Fruit fly (Drosophila melanogaster) whole organism, embryonic: ENCODE measurements around the gene CG1738.

ENCODE experiments used
- Abd-B ChIP-seq: fragments of 200-800 bp; sonication (Bioruptor generic); optimal IDR thresholded peaks from 2 replicates; lab custom pipeline; 2018; ENCODE audit warnings: missing biosample characterization, mild to moderate bottlenecking, missing genetic modification characterization, moderate library complexity
- Bgb ChIP-seq: fragments of 200-800 bp; sonication (Bioruptor generic); IDR thresholded peaks from 2 replicates; pipeline ENCODE4 v1.3.6; 2022; ENCODE audit warnings: missing biosample characterization, missing genetic modification characterization; ENCODE audit not compliant: partially characterized antibody
- CG10209 ChIP-seq: fragments of 200-800 bp; sonication (Bioruptor generic); optimal IDR thresholded peaks from 3 replicates; lab custom pipeline; 2017; ENCODE audit warnings: missing biosample characterization, mild to moderate bottlenecking, missing genetic modification characterization, missing genetic modification reagents
- CG10462 ChIP-seq: fragments of 200-800 bp; sonication (Bioruptor generic); optimal IDR thresholded peaks from 2 replicates; lab custom pipeline; 2016; ENCODE audit warnings: missing biosample characterization, missing genetic modification characterization
- CG10959 ChIP-seq: fragments of 200-800 bp; sonication (Bioruptor generic); IDR thresholded peaks from 2 replicates; pipeline ENCODE4 v1.3.6; 2022; ENCODE audit warnings: missing biosample characterization, missing genetic modification characterization
- CG11247 ChIP-seq: fragments of 200-800 bp; sonication (Bioruptor generic); IDR thresholded peaks from 2 replicates; pipeline ENCODE4 v1.3.6; 2022; ENCODE audit warnings: missing biosample characterization, missing genetic modification characterization
- CG11504 ChIP-seq: fragments of 200-800 bp; sonication (Bioruptor generic); optimal IDR thresholded peaks from 3 replicates; lab custom pipeline; 2019; ENCODE audit warnings: missing biosample characterization, mild to moderate bottlenecking, missing genetic modification characterization, moderate library complexity
- CG17328 ChIP-seq: fragments of 200-800 bp; sonication (Bioruptor generic); IDR thresholded peaks from 2 replicates; pipeline ENCODE4 v1.3.6; 2022; ENCODE audit warnings: missing biosample characterization, missing genetic modification characterization
- CG17802 ChIP-seq: fragments of 200-800 bp; sonication (Bioruptor generic); optimal IDR thresholded peaks from 2 replicates; lab custom pipeline; 2018; ENCODE audit warnings: missing biosample characterization, mild to moderate bottlenecking, missing genetic modification characterization, moderate library complexity
- CG18262 ChIP-seq: fragments of 200-800 bp; optimal IDR thresholded peaks from 3 replicates; lab custom pipeline; 2019; ENCODE audit warnings: missing biosample characterization, mild to moderate bottlenecking, missing genetic modification characterization, moderate library complexity
- CG1832 ChIP-seq: fragments of 200-800 bp; sonication (Bioruptor generic); optimal IDR thresholded peaks from 2 replicates; lab custom pipeline; 2017; ENCODE audit warnings: missing biosample characterization, mild to moderate bottlenecking, missing genetic modification characterization, inconsistent platforms
- CG2889 ChIP-seq: fragments of 200-800 bp; sonication (Bioruptor generic); IDR thresholded peaks from 3 replicates; pipeline ENCODE4 v1.3.6; 2022; ENCODE audit warnings: missing biosample characterization, missing genetic modification characterization
- CG31224 ChIP-seq: fragments of 200-800 bp; sonication (Bioruptor generic); IDR thresholded peaks from 2 replicates; pipeline ENCODE4 v1.3.6; 2022; ENCODE audit warnings: missing biosample characterization, missing genetic modification characterization
- CG3281 ChIP-seq: fragments of 200-800 bp; sonication (Bioruptor generic); optimal IDR thresholded peaks from 3 replicates; lab custom pipeline; 2017; ENCODE audit warnings: missing biosample characterization, mild to moderate bottlenecking, missing genetic modification characterization
- CG33213 ChIP-seq: fragments of 200-800 bp; sonication (Bioruptor generic); optimal IDR thresholded peaks from 3 replicates; lab custom pipeline; 2016; ENCODE audit warnings: missing biosample characterization, missing genetic modification characterization
- CG3407 ChIP-seq: fragments of 200-800 bp; sonication (Bioruptor generic); optimal IDR thresholded peaks from 2 replicates; lab custom pipeline; 2018; ENCODE audit warnings: missing biosample characterization, mild to moderate bottlenecking, missing genetic modification characterization
- CG34376 ChIP-seq: fragments of 200-800 bp; sonication (Bioruptor generic); optimal IDR thresholded peaks from 2 replicates; lab custom pipeline; 2018; ENCODE audit warnings: missing biosample characterization, mild to moderate bottlenecking, missing genetic modification characterization
- CG34422 ChIP-seq: fragments of 200-800 bp; sonication (Bioruptor generic); IDR thresholded peaks from 3 replicates; pipeline ENCODE4 v1.3.6; 2022; ENCODE audit warnings: missing biosample characterization, missing genetic modification characterization
- CG3726 ChIP-seq: fragments of 200-800 bp; sonication (Bioruptor generic); IDR thresholded peaks from 3 replicates; pipeline ENCODE4, ENCODE4 v1.3.6; 2022; ENCODE audit warnings: missing biosample characterization, missing genetic modification characterization
- CG6254 ChIP-seq: fragments of 200-800 bp; sonication (Bioruptor generic); optimal IDR thresholded peaks from 3 replicates; lab custom pipeline; 2017; ENCODE audit warnings: mild to moderate bottlenecking, missing biosample characterization, missing genetic modification reagents, missing genetic modification characterization
- CG7928 ChIP-seq: fragments of 200-800 bp; sonication (Bioruptor generic); optimal IDR thresholded peaks from 2 replicates; lab custom pipeline; 2017; ENCODE audit warnings: missing biosample characterization, mild to moderate bottlenecking, missing genetic modification characterization
- CG7963 ChIP-seq: fragments of 200-800 bp; sonication (Bioruptor generic); IDR thresholded peaks from 3 replicates; pipeline ENCODE4 v1.3.6; 2022; ENCODE audit warnings: missing biosample characterization, missing genetic modification characterization; ENCODE audit not compliant: partially characterized antibody
- CG8388 ChIP-seq: fragments of 200-800 bp; sonication (Bioruptor generic); optimal IDR thresholded peaks from 2 replicates; lab custom pipeline; 2019; ENCODE audit warnings: missing biosample characterization, mild to moderate bottlenecking, missing genetic modification characterization, moderate library complexity
- CG8944 ChIP-seq: fragments of 200-800 bp; sonication (Bioruptor generic); optimal IDR thresholded peaks from 3 replicates; lab custom pipeline; 2016; ENCODE audit warnings: missing biosample characterization, missing genetic modification characterization
- CHES-1-like ChIP-seq: fragments of 200-800 bp; sonication (Bioruptor generic); optimal IDR thresholded peaks from 2 replicates; lab custom pipeline; 2016; ENCODE audit warnings: missing biosample characterization, missing genetic modification characterization
- CoRest ChIP-seq: fragments of 200-800 bp; sonication (Bioruptor generic); optimal IDR thresholded peaks from 3 replicates; lab custom pipeline; 2018; ENCODE audit warnings: missing biosample characterization, mild to moderate bottlenecking, missing genetic modification characterization, moderate library complexity
- Doc2 ChIP-seq: fragments of 200-800 bp; sonication (Bioruptor generic); IDR thresholded peaks from 2 replicates; pipeline ENCODE4 v1.3.6; 2022; ENCODE audit warnings: missing biosample characterization, missing genetic modification characterization
- Doc3 ChIP-seq: fragments of 200-800 bp; sonication (Bioruptor generic); IDR thresholded peaks from 3 replicates; pipeline ENCODE4 v1.3.6; 2022; ENCODE audit warnings: missing biosample characterization, missing genetic modification characterization; ENCODE audit not compliant: partially characterized antibody
- Dp ChIP-seq: fragments of 200-800 bp; sonication (Bioruptor generic); optimal IDR thresholded peaks from 2 replicates; lab custom pipeline; 2018; ENCODE audit warnings: missing biosample characterization, mild to moderate bottlenecking, missing genetic modification characterization, moderate library complexity
- Dref ChIP-seq: fragments of 200-800 bp; sonication (Bioruptor generic); IDR thresholded peaks from 2 replicates; pipeline ENCODE4 v1.3.6; 2022; ENCODE audit warnings: missing biosample characterization, missing genetic modification characterization
- HLH4C ChIP-seq: fragments of 200-800 bp; sonication (Bioruptor generic); IDR thresholded peaks from 3 replicates; pipeline ENCODE4 v1.3.6; 2022; ENCODE audit warnings: missing biosample characterization, missing genetic modification characterization; ENCODE audit not compliant: partially characterized antibody
- Hr51 ChIP-seq, 2 experiments: fragments of 200-800 bp; sonication (Bioruptor generic); optimal IDR thresholded peaks; 2 replicates in 1 of 2; 3 replicates in 1 of 2; lab custom pipeline; 2016 to 2018; ENCODE audit warnings: missing biosample characterization in 2 of 2, missing genetic modification characterization in 2 of 2, mild to moderate bottlenecking in 1 of 2, moderate library complexity in 1 of 2
- Kr ChIP-seq: fragments of 200-800 bp; sonication (Bioruptor generic); optimal IDR thresholded peaks from 2 replicates; lab custom pipeline; 2017; ENCODE audit warnings: missing biosample characterization, mild to moderate bottlenecking, missing genetic modification characterization
- Mad ChIP-seq: fragments of 200-800 bp; sonication (Bioruptor generic); optimal IDR thresholded peaks from 2 replicates; lab custom pipeline; 2016; ENCODE audit warnings: missing biosample characterization, missing genetic modification characterization
- NC2α ChIP-seq: fragments of 200-800 bp; sonication (Bioruptor generic); optimal IDR thresholded peaks from 2 replicates; lab custom pipeline; 2016; ENCODE audit warnings: missing biosample characterization, missing genetic modification characterization
- NfI ChIP-seq: fragments of 200-800 bp; sonication (Bioruptor generic); optimal IDR thresholded peaks from 3 replicates; lab custom pipeline; 2018; ENCODE audit warnings: missing biosample characterization, mild to moderate bottlenecking, missing genetic modification characterization, moderate library complexity
- Scr ChIP-seq: fragments of 200-800 bp; sonication (Bioruptor generic); IDR thresholded peaks from 2 replicates; pipeline ENCODE4 v1.3.6; 2022; ENCODE audit warnings: missing biosample characterization, missing genetic modification characterization; ENCODE audit not compliant: partially characterized antibody
- Taf1 ChIP-seq: fragments of 200-800 bp; sonication (Bioruptor generic); IDR thresholded peaks from 2 replicates; pipeline ENCODE4 v1.3.6; 2022; ENCODE audit warnings: missing biosample characterization, missing genetic modification characterization
- al ChIP-seq: fragments of 200-800 bp; sonication (Bioruptor generic); IDR thresholded peaks from 2 replicates; pipeline ENCODE4 v1.3.6; 2022; ENCODE audit warnings: missing biosample characterization, missing genetic modification characterization
- amos ChIP-seq: fragments of 200-800 bp; sonication (Bioruptor generic); IDR thresholded peaks from 2 replicates; pipeline ENCODE4 v1.3.6; 2022; ENCODE audit warnings: missing biosample characterization, missing genetic modification characterization; ENCODE audit not compliant: partially characterized antibody
- bsh ChIP-seq, 2 experiments: fragments of 200-800 bp; sonication (Bioruptor generic); optimal IDR thresholded peaks; 2 replicates each; lab custom pipeline; 2017 to 2018; ENCODE audit warnings: mild to moderate bottlenecking in 2 of 2, missing biosample characterization in 2 of 2, missing genetic modification characterization in 2 of 2, moderate library complexity in 1 of 2
- en ChIP-seq: fragments of 200-800 bp; sonication (Bioruptor generic); optimal IDR thresholded peaks from 2 replicates; lab custom pipeline; 2016; ENCODE audit warnings: missing biosample characterization, missing genetic modification characterization
- exex ChIP-seq: fragments of 200-800 bp; sonication (Bioruptor generic); optimal IDR thresholded peaks from 4 replicates; lab custom pipeline; 2018; ENCODE audit warnings: missing biosample characterization, mild to moderate bottlenecking, missing genetic modification characterization, moderate library complexity
- gt ChIP-seq: fragments of 200-800 bp; sonication (Bioruptor generic); IDR thresholded peaks from 2 replicates; pipeline ENCODE4 v1.3.6; 2022; ENCODE audit warnings: missing biosample characterization, missing genetic modification characterization
- hbn ChIP-seq: fragments of 200-800 bp; sonication (Bioruptor generic); IDR thresholded peaks from 2 replicates; pipeline ENCODE4 v1.3.6; 2022; ENCODE audit warnings: missing biosample characterization, missing genetic modification characterization; ENCODE audit not compliant: partially characterized antibody
- lilli ChIP-seq: fragments of 200-800 bp; sonication (Bioruptor generic); optimal IDR thresholded peaks from 3 replicates; lab custom pipeline; 2016; ENCODE audit warnings: missing biosample characterization, missing genetic modification characterization
- nmo ChIP-seq: fragments of 200-800 bp; sonication (Bioruptor generic); optimal IDR thresholded peaks from 2 replicates; lab custom pipeline; 2018; ENCODE audit warnings: missing biosample characterization, mild to moderate bottlenecking, missing genetic modification characterization, moderate library complexity
- pho ChIP-seq: fragments of 200-800 bp; sonication (Bioruptor generic); optimal IDR thresholded peaks from 2 replicates; lab custom pipeline; 2016; ENCODE audit warnings: missing biosample characterization, missing genetic modification characterization
- schlank ChIP-seq: fragments of 200-800 bp; sonication (Bioruptor generic); optimal IDR thresholded peaks from 2 replicates; lab custom pipeline; 2018; ENCODE audit warnings: missing biosample characterization, mild to moderate bottlenecking, missing genetic modification characterization
- sens ChIP-seq: fragments of 200-800 bp; sonication (Bioruptor generic); peaks from one replicate; lab custom pipeline; 2016; ENCODE audit warnings: missing biosample characterization, missing genetic modification characterization
- vfl ChIP-seq: fragments of 200-800 bp; sonication (Bioruptor generic); optimal IDR thresholded peaks from 2 replicates; lab custom pipeline; 2016; ENCODE audit warnings: missing biosample characterization, missing genetic modification characterization

The CG1738 gene

dm6 chrX:11369374-11369773 is 20.5 kb downstream of the CG1738 start, which contains the start of gene dlg1 (continued):
- 0 out of 3 replicates have a peak, but pooled peaks have one; percentile 6 for TF ChIP-seq CG7963 (GFP tag; lab: Robert Waterston, UW)
- no peak for TF ChIP-seq CG7928 (GFP tag; lab: Kevin White, UChicago)
- TF ChIP-seq CG17328 = no peak
- TF ChIP-seq CG8388 = no peak
- no peak for TF ChIP-seq schlank (tag; lab: Kevin White, UChicago)
- TF ChIP-seq CG10959 (GFP tag; lab: Robert Waterston, UW) = no peak
- peak; percentile 49; the same call in 2 of the 3 replicates for TF ChIP-seq Doc3 (GFP tag; lab: Robert Waterston, UW)
- peak; percentile 55 for TF ChIP-seq sens (GFP tag; lab: Kevin White, UChicago)
- TF ChIP-seq Abd-B (GFP tag; lab: Kevin White, UChicago) = no peak
- TF ChIP-seq Hr51 (GFP tag; optimal IDR thresholded peaks at IDR 0.05; lab: Kevin White, UChicago) = no peak
- no peak for TF ChIP-seq CG3407 (GFP tag; lab: Kevin White, UChicago)
- TF ChIP-seq vfl = no peak
- TF ChIP-seq Dref (GFP tag; lab: Robert Waterston, UW) = peak; percentile 56
- TF ChIP-seq CG18262 (tag; lab: Kevin White, UChicago) = no peak
- TF ChIP-seq CG11504 (tag; lab: Kevin White, UChicago) = no peak
- no peak for TF ChIP-seq CG34422 (GFP tag; lab: Robert Waterston, UW)
- TF ChIP-seq nmo (GFP tag; lab: Kevin White, UChicago) = no peak
- no peak for TF ChIP-seq Kr
- no peak for TF ChIP-seq gt (GFP tag; lab: Robert Waterston, UW)
- peak; percentile 32 for TF ChIP-seq CoRest
- TF ChIP-seq NC2α (GFP tag; lab: Kevin White, UChicago) = no peak
- no peak for TF ChIP-seq Mad (GFP tag; lab: Kevin White, UChicago)
- TF ChIP-seq Scr (GFP tag; lab: Robert Waterston, UW) = peak; percentile 80
- no peak for TF ChIP-seq Doc2
- no peak for TF ChIP-seq exex (tag; lab: Kevin White, UChicago)
- peak; percentile 8 for TF ChIP-seq lilli (GFP tag; lab: Kevin White, UChicago)
- no peak for TF ChIP-seq NfI (GFP tag; lab: Kevin White, UChicago)
- no peak for TF ChIP-seq CG34376 (GFP tag; lab: Kevin White, UChicago)
- no peak for TF ChIP-seq CG1832 (GFP tag; lab: Kevin White, UChicago)
- no peak for TF ChIP-seq CG8944 (GFP tag; lab: Kevin White, UChicago)
- TF ChIP-seq hbn (GFP tag; lab: Robert Waterston, UW) = peak; percentile 58
- TF ChIP-seq CG2889 = no peak
- TF ChIP-seq amos = peak; percentile 50; the same call in 1 of the 2 replicates
- TF ChIP-seq en (GFP tag; lab: Kevin White, UChicago) = no peak
- TF ChIP-seq Bgb = peak; percentile 65
- no peak for TF ChIP-seq pho (GFP tag; lab: Kevin White, UChicago)
- peak; percentile 73 for TF ChIP-seq Dp
- no peak for TF ChIP-seq CG3281 (GFP tag; lab: Kevin White, UChicago)
- no peak for TF ChIP-seq CG10462 (GFP tag; lab: Kevin White, UChicago)
- no peak for TF ChIP-seq CG11247
- TF ChIP-seq CG31224 (GFP tag; lab: Robert Waterston, UW) = no peak
- TF ChIP-seq al (GFP tag; lab: Robert Waterston, UW) = no peak
- TF ChIP-seq Taf1 (GFP tag; lab: Robert Waterston, UW) = no peak
- no peak for TF ChIP-seq bsh (GFP tag; optimal IDR thresholded peaks at IDR 0.05; lab: Kevin White, UChicago)
- TF ChIP-seq CG17802 (tag; lab: Kevin White, UChicago) = no peak
- no peak for TF ChIP-seq CG6254 (GFP tag; lab: Kevin White, UChicago)
- TF ChIP-seq CG3726 = no peak
- TF ChIP-seq CG33213 (GFP tag; lab: Kevin White, UChicago) = no peak
- peak; percentile 75 for TF ChIP-seq HLH4C (GFP tag; lab: Robert Waterston, UW)
- TF ChIP-seq CG10209 = no peak
- TF ChIP-seq CHES-1-like = no peak
